Worm (Caenorhabditis elegans): ENCODE results near the gene C24D10.6.

ce11 chrIV:5139972-5140371 is 20.1 kb downstream of the C24D10.6 start:
- TF ChIP-seq flt-1 (GFP tag; IDR thresholded peaks at IDR 0.05) (no peak), ref-1 (GFP tag; conservative IDR thresholded peaks at IDR 0.05) (no peak), med-1 (GFP tag; optimal IDR thresholded peaks at IDR 0.05; ENCODE audit: insufficient read depth) (no peak)

Data from whole organism, midembryonic.